Fruit fly (Drosophila melanogaster): Measurements from ENCODE around the gene GMF.

The GMF gene

dm6 chr2L:16288393-16288731 is 14.4 kb downstream of the GMF start (continued):
- no peak for TF ChIP-seq dmrt11E (tag; optimal IDR thresholded peaks at IDR 0.05)

dm6 chr2L:16287602-16288392 is 15.0 kb downstream of the GMF start, which contains the start of the genes crp and pkaap:
Gene crp, minus strand, starts transcription at chr2L:16287730.
Gene pkaap, plus strand, starts transcription at chr2L:16288290.
- peak; percentile 48 for TF ChIP-seq CG17802 (tag; optimal IDR thresholded peaks at IDR 0.05)
- TF ChIP-seq CG2120 (GFP tag; optimal IDR thresholded peaks at IDR 0.05), result peak; percentile 92
- peak; percentile 81 for TF ChIP-seq CG18764 (GFP tag; optimal IDR thresholded peaks at IDR 0.05)
- TF ChIP-seq odd (GFP tag; optimal IDR thresholded peaks at IDR 0.05), result peak; percentile 19
- no peak for TF ChIP-seq H15 (GFP tag; IDR thresholded peaks at IDR 0.05)
- peak; percentile 58 for TF ChIP-seq tio (GFP tag; optimal IDR thresholded peaks at IDR 0.05)
- peak; percentile 87 for TF ChIP-seq Xbp1 (GFP tag; optimal IDR thresholded peaks at IDR 0.05)
- peak; percentile 76 for TF ChIP-seq CG2116 (GFP tag; optimal IDR thresholded peaks at IDR 0.05)
- TF ChIP-seq CG17829 (tag; optimal IDR thresholded peaks at IDR 0.05), result peak; percentile 74
- no peak for TF ChIP-seq CG10274 (GFP tag; optimal IDR thresholded peaks at IDR 0.05)
- TF ChIP-seq CG17359 (tag; optimal IDR thresholded peaks at IDR 0.05), result peak; percentile 73
- TF ChIP-seq fd102C (GFP tag; optimal IDR thresholded peaks at IDR 0.05), result peak; percentile 11
- TF ChIP-seq Hmx (GFP tag; optimal IDR thresholded peaks at IDR 0.05), result peak; percentile 78
- no peak for TF ChIP-seq ase (GFP tag; IDR thresholded peaks at IDR 0.05)
- no peak for TF ChIP-seq so (GFP tag; IDR thresholded peaks at IDR 0.05)
- no peak for TF ChIP-seq chm (GFP tag; IDR thresholded peaks at IDR 0.05)
- peak; percentile 90 for TF ChIP-seq CG5245 (GFP tag; optimal IDR thresholded peaks at IDR 0.05)
- TF ChIP-seq psq (GFP tag; optimal IDR thresholded peaks at IDR 0.05), result peak; percentile 12
- peak; percentile 91 for TF ChIP-seq Hmr (GFP tag; optimal IDR thresholded peaks at IDR 0.05)
- no peak for TF ChIP-seq ttk (GFP tag; IDR thresholded peaks at IDR 0.05)
- TF ChIP-seq sens (GFP tag), result peak; percentile 97
- peak; percentile 68 for TF ChIP-seq CG4328 (GFP tag; optimal IDR thresholded peaks at IDR 0.05)
- TF ChIP-seq CG6689 (GFP tag; IDR thresholded peaks at IDR 0.05), result no peak
- TF ChIP-seq CG14050 (GFP tag; IDR thresholded peaks at IDR 0.05), result no peak
- no peak for TF ChIP-seq unc-4 (GFP tag; IDR thresholded peaks at IDR 0.05; ENCODE audit: partially characterized antibody)
- TF ChIP-seq HmgD (GFP tag; optimal IDR thresholded peaks at IDR 0.05), result peak; percentile 85
- peak; percentile 33 for TF ChIP-seq kay (GFP tag; optimal IDR thresholded peaks at IDR 0.05)
- peak; percentile 37 for TF ChIP-seq CG33557 (GFP tag; optimal IDR thresholded peaks at IDR 0.05)
- peak; percentile 66 for TF ChIP-seq Hr3 (GFP tag; optimal IDR thresholded peaks at IDR 0.05)
- no peak for TF ChIP-seq CG15269 (tag; optimal IDR thresholded peaks at IDR 0.05)
- TF ChIP-seq mam (GFP tag; optimal IDR thresholded peaks at IDR 0.05), result peak; percentile 91
- TF ChIP-seq wek (GFP tag; optimal IDR thresholded peaks at IDR 0.05), result peak; percentile 41
- peak; percentile 60 for TF ChIP-seq ftz-f1 (GFP tag; optimal IDR thresholded peaks at IDR 0.05)
- no peak for TF ChIP-seq CG9437 (GFP tag; optimal IDR thresholded peaks at IDR 0.05)
- peak; percentile 85 for TF ChIP-seq lab (GFP tag; optimal IDR thresholded peaks at IDR 0.05)
- TF ChIP-seq lola (GFP tag; optimal IDR thresholded peaks at IDR 0.05), result peak in 1 of 3 experiments; percentile 14
- TF ChIP-seq sima (GFP tag; optimal IDR thresholded peaks at IDR 0.05), result peak; percentile 20
- peak; percentile 84 for TF ChIP-seq CrebB (tag; optimal IDR thresholded peaks at IDR 0.05)
- no peak for TF ChIP-seq sob (GFP tag; IDR thresholded peaks at IDR 0.05)
- peak; percentile 83 for TF ChIP-seq NfI (GFP tag; optimal IDR thresholded peaks at IDR 0.05)
- peak; percentile 82 for TF ChIP-seq Side (GFP tag; optimal IDR thresholded peaks at IDR 0.05)
- TF ChIP-seq al (GFP tag; IDR thresholded peaks at IDR 0.05), result no peak
- TF ChIP-seq croc (GFP tag; conservative IDR thresholded peaks at IDR 0.05), result peak; percentile 26; the same call in 1 of the 3 replicates
- TF ChIP-seq sug (tag; optimal IDR thresholded peaks at IDR 0.05), result peak; percentile 74
- TF ChIP-seq Dad (GFP tag; optimal IDR thresholded peaks at IDR 0.05), result peak; percentile 87
- TF ChIP-seq Jarid2 (GFP tag; optimal IDR thresholded peaks at IDR 0.05), result peak; percentile 94
- peak; percentile 3 for TF ChIP-seq twi (tag; optimal IDR thresholded peaks at IDR 0.05)

Measured in whole organism, embryonic.